Worm (Caenorhabditis elegans) whole organism, late embryonic: ENCODE measurements around the gene wrt-3.
A peak's percentile ranks its signal among the peaks of the same experiment; 100 is the strongest.

Experiments
- F13H6.1 ChIP-seq: sonication (generic microtip); optimal IDR thresholded peaks from 2 replicates; lab custom pipeline; 2016; ENCODE audit warnings: missing genetic modification characterization, missing compliant biosample characterization
- K02D7.2 ChIP-seq: sonication (generic microtip); optimal IDR thresholded peaks from 2 replicates; lab custom pipeline; 2017; ENCODE audit warnings: mild to moderate bottlenecking, missing genetic modification characterization, missing compliant biosample characterization
- ama-1 ChIP-seq: fragments of 150-350 bp; optimal IDR thresholded peaks from 2 replicates; lab custom pipeline; 2014
- ceh-19 ChIP-seq: fragments of 200-800 bp; sonication (Bioruptor generic); optimal IDR thresholded peaks from 2 replicates; lab custom pipeline; 2018; ENCODE audit warnings: mild to moderate bottlenecking, missing genetic modification characterization, missing compliant biosample characterization
- ceh-2 ChIP-seq: sonication (generic microtip); optimal IDR thresholded peaks from 2 replicates; lab custom pipeline; 2016; ENCODE audit warnings: missing genotype, missing genetic modification characterization, missing compliant biosample characterization
- ceh-22 ChIP-seq: sonication (generic microtip); optimal IDR thresholded peaks from 2 replicates; lab custom pipeline; 2017; ENCODE audit warnings: missing biosample characterization, missing genetic modification characterization
- ceh-31 ChIP-seq: sonication (generic microtip); optimal IDR thresholded peaks from 2 replicates; lab custom pipeline; 2016; ENCODE audit warnings: missing genetic modification characterization, missing compliant biosample characterization
- ceh-34 ChIP-seq: sonication (generic microtip); optimal IDR thresholded peaks from 2 replicates; lab custom pipeline; 2016; ENCODE audit warnings: mild to moderate bottlenecking, missing genetic modification characterization, missing compliant biosample characterization
- ceh-48 ChIP-seq: sonication (generic microtip); optimal IDR thresholded peaks from 2 replicates; lab custom pipeline; 2016; ENCODE audit warnings: missing genetic modification characterization, inconsistent platforms, missing compliant biosample characterization
- ceh-9 ChIP-seq: sonication (generic microtip); optimal IDR thresholded peaks from 2 replicates; lab custom pipeline; 2016; ENCODE audit warnings: mild to moderate bottlenecking, missing genetic modification characterization, inconsistent platforms, missing compliant biosample characterization
- elt-2 ChIP-seq: sonication (generic microtip); optimal IDR thresholded peaks from 2 replicates; lab custom pipeline; 2016; ENCODE audit warnings: missing genetic modification reagents, missing genetic modification characterization, missing compliant biosample characterization
- elt-4 ChIP-seq: sonication (generic microtip); optimal IDR thresholded peaks from 2 replicates; lab custom pipeline; 2016; ENCODE audit warnings: missing genetic modification characterization, missing compliant biosample characterization
- ets-4 ChIP-seq: sonication (generic microtip); optimal IDR thresholded peaks from 2 replicates; lab custom pipeline; 2016; ENCODE audit warnings: missing genetic modification characterization, missing compliant biosample characterization
- fkh-6 ChIP-seq: sonication (generic microtip); optimal IDR thresholded peaks from 2 replicates; lab custom pipeline; 2016; ENCODE audit warnings: missing genetic modification characterization, missing compliant biosample characterization
- gmeb-2 ChIP-seq: sonication (generic microtip); optimal IDR thresholded peaks from 2 replicates; lab custom pipeline; 2016; ENCODE audit warnings: missing genetic modification characterization, inconsistent platforms, missing compliant biosample characterization
- hlh-30 ChIP-seq: sonication (generic microtip); optimal IDR thresholded peaks from 2 replicates; lab custom pipeline; 2017; ENCODE audit warnings: antibody characterized with exemption, missing genetic modification characterization, missing compliant biosample characterization; ENCODE audit not compliant: insufficient read depth
- hlh-8 ChIP-seq: sonication (generic microtip); optimal IDR thresholded peaks from 2 replicates; lab custom pipeline; 2016; ENCODE audit warnings: missing genotype, missing genetic modification characterization, missing compliant biosample characterization
- lin-11 ChIP-seq: fragments of 200-800 bp; sonication (Bioruptor generic); optimal IDR thresholded peaks from 2 replicates; lab custom pipeline; 2018; ENCODE audit warnings: mild to moderate bottlenecking, missing genetic modification characterization, missing compliant biosample characterization
- nfya-1 ChIP-seq: sonication (generic microtip); optimal IDR thresholded peaks from 2 replicates; lab custom pipeline; 2017; ENCODE audit warnings: missing genetic modification characterization, mild to moderate bottlenecking, missing compliant biosample characterization, antibody characterized with exemption, moderate library complexity
- odd-2 ChIP-seq: sonication (generic microtip); optimal IDR thresholded peaks from 2 replicates; lab custom pipeline; 2017; ENCODE audit warnings: antibody characterized with exemption, mild to moderate bottlenecking, missing genetic modification characterization, missing compliant biosample characterization
- pag-3 ChIP-seq: sonication (generic microtip); optimal IDR thresholded peaks from 2 replicates; lab custom pipeline; 2016; ENCODE audit warnings: missing compliant biosample characterization, missing genetic modification characterization, borderline replicate concordance
- pat-9 ChIP-seq: fragments of 200-800 bp; sonication (Bioruptor generic); optimal IDR thresholded peaks from 2 replicates; lab custom pipeline; 2018; ENCODE audit warnings: mild to moderate bottlenecking, missing genetic modification characterization, moderate library complexity, missing compliant biosample characterization
- pax-1 ChIP-seq: fragments of 150-350 bp; optimal IDR thresholded peaks from 2 replicates; lab custom pipeline; 2014; ENCODE audit warnings: missing biosample characterization, missing genetic modification characterization
- pha-2 ChIP-seq: sonication (generic microtip); optimal IDR thresholded peaks from 2 replicates; lab custom pipeline; 2017; ENCODE audit warnings: mild to moderate bottlenecking, missing genetic modification characterization, missing compliant biosample characterization
- pros-1 ChIP-seq: fragments of 150-350 bp; optimal IDR thresholded peaks from 2 replicates; lab custom pipeline; 2014; ENCODE audit warnings: missing biosample characterization, missing genetic modification reagents, missing genetic modification characterization
- ref-2 ChIP-seq: sonication (generic microtip); optimal IDR thresholded peaks from 2 replicates; lab custom pipeline; 2016; ENCODE audit warnings: missing genetic modification characterization, missing compliant biosample characterization
- rnt-1 ChIP-seq: sonication (generic microtip); optimal IDR thresholded peaks from 2 replicates; lab custom pipeline; 2016; ENCODE audit warnings: missing genetic modification characterization, missing compliant biosample characterization
- sdc-2 ChIP-seq: sonication (generic microtip); optimal IDR thresholded peaks from 2 replicates; lab custom pipeline; 2016; ENCODE audit warnings: missing genotype, missing genetic modification characterization, missing compliant biosample characterization
- sox-4 ChIP-seq: sonication (generic microtip); optimal IDR thresholded peaks from 2 replicates; lab custom pipeline; 2017; ENCODE audit warnings: mild to moderate bottlenecking, missing genetic modification characterization, inconsistent platforms, missing compliant biosample characterization
- syd-9 ChIP-seq: sonication (generic microtip); optimal IDR thresholded peaks from 2 replicates; lab custom pipeline; 2016; ENCODE audit warnings: mild to moderate bottlenecking, missing genetic modification characterization, moderate library complexity, missing compliant biosample characterization
- tbx-2 ChIP-seq: sonication (generic microtip); optimal IDR thresholded peaks from 2 replicates; lab custom pipeline; 2016; ENCODE audit warnings: missing genetic modification characterization, missing compliant biosample characterization
- tbx-7 ChIP-seq: sonication (generic microtip); optimal IDR thresholded peaks from 2 replicates; lab custom pipeline; 2016; ENCODE audit warnings: missing genotype, missing genetic modification characterization, missing compliant biosample characterization
- ttx-3 ChIP-seq: sonication (generic microtip); optimal IDR thresholded peaks from 2 replicates; lab custom pipeline; 2016; ENCODE audit warnings: missing genetic modification reagents, missing genetic modification characterization, missing compliant biosample characterization
- unc-42 ChIP-seq: sonication (generic microtip); optimal IDR thresholded peaks from 2 replicates; lab custom pipeline; 2016; ENCODE audit warnings: missing genotype, missing genetic modification characterization, missing compliant biosample characterization
- unc-55 ChIP-seq: sonication (generic microtip); optimal IDR thresholded peaks from 2 replicates; lab custom pipeline; 2017; ENCODE audit warnings: missing biosample characterization, missing genetic modification reagents, missing genetic modification characterization

The wrt-3 gene

ce11 chrIV:9513360-9513777 lies 36.1 kb upstream of the wrt-3 start:
- TF ChIP-seq rnt-1 = peak; percentile 15
- TF ChIP-seq hlh-30 (tag; lab: Kevin White, UChicago) = peak; percentile 76
- TF ChIP-seq fkh-6 (tag; lab: Kevin White, UChicago) = no peak

- TF ChIP-seq pag-3 (tag; lab: Kevin White, UChicago) (no peak), sox-4 (tag; lab: Kevin White, UChicago) (no peak), hlh-8 (tag; lab: Kevin White, UChicago) (no peak), ceh-22 (tag; lab: Kevin White, UChicago) (no peak), elt-4 (tag; lab: Kevin White, UChicago) (no peak), ttx-3 (tag; lab: Kevin White, UChicago) (no peak), pax-1 (tag; lab: Kevin White, UChicago) (no peak), odd-2 (tag; lab: Kevin White, UChicago) (no peak), lin-11 (no peak), gmeb-2 (tag; lab: Kevin White, UChicago) (no peak), ets-4 (tag; lab: Kevin White, UChicago) (no peak), ceh-19 (GFP tag; lab: Kevin White, UChicago) (no peak), ceh-34 (tag; lab: Kevin White, UChicago) (no peak), sdc-2 (tag; lab: Kevin White, UChicago) (no peak)
These were observed 35.6 kb upstream of the wrt-3 start, which contains the start of gene C33A12.3 for ce11 chrIV:9512836-9513235. Gene C33A12.3, minus strand, starts transcription at chrIV:9513002.

ce11 chrIV:9511640-9512039 lies 34.4 kb upstream of the wrt-3 start:
- TF ChIP-seq F13H6.1 (tag; lab: Kevin White, UChicago) (no peak), ceh-34 (tag; lab: Kevin White, UChicago) (no peak), K02D7.2 (tag; lab: Kevin White, UChicago) (no peak), pat-9 (no peak), syd-9 (no peak), pha-2 (tag; lab: Kevin White, UChicago) (no peak), unc-42 (tag; lab: Kevin White, UChicago) (no peak), rnt-1 (no peak), ets-4 (tag; lab: Kevin White, UChicago) (no peak), ceh-31 (no peak), sdc-2 (tag; lab: Kevin White, UChicago) (no peak), tbx-2 (tag; lab: Kevin White, UChicago) (no peak), tbx-7 (tag; lab: Kevin White, UChicago) (no peak), ceh-9 (tag; lab: Kevin White, UChicago) (no peak)
- TF ChIP-seq, all 69 proteins: peak for 0

ce11 chrIV:9511221-9511638 lies 34.0 kb upstream of the wrt-3 start:
- TF ChIP-seq ceh-2 (tag; lab: Kevin White, UChicago) (no peak), ama-1 (lab: Kevin White, UChicago) (peak; percentile 67), nfya-1 (tag; lab: Kevin White, UChicago) (peak; percentile 69), pax-1 (tag; lab: Kevin White, UChicago) (no peak), sdc-2 (tag; lab: Kevin White, UChicago) (peak; percentile 7), elt-2 (tag; lab: Kevin White, UChicago) (no peak), ceh-48 (tag; lab: Kevin White, UChicago) (peak; percentile 1), pros-1 (tag; lab: Kevin White, UChicago) (peak; percentile 77), unc-42 (tag; lab: Kevin White, UChicago) (peak; percentile 67), ceh-31 (peak; percentile 31), ref-2 (tag; lab: Kevin White, UChicago) (no peak), unc-55 (GFP tag; lab: Kevin White, UChicago) (peak; percentile 27)
